Worm (Caenorhabditis elegans) whole organism, L1 larva: ENCODE results near the gene Y43F8B.29.

Source experiments
- C04F5.9 ChIP-seq: sonication (generic microtip); optimal IDR thresholded peaks from 2 replicates; lab custom pipeline; 2016; ENCODE audit warnings: missing genetic modification characterization, missing compliant biosample characterization
- C16A3.4 ChIP-seq: fragments of 150-350 bp; optimal IDR thresholded peaks from 2 replicates; lab custom pipeline; 2014; ENCODE audit warnings: missing biosample characterization, missing genetic modification characterization
- C34B4.2 ChIP-seq: sonication (generic microtip); optimal IDR thresholded peaks from 2 replicates; lab custom pipeline; 2017; ENCODE audit warnings: mild to moderate bottlenecking, missing genetic modification characterization, missing compliant biosample characterization
- F16B12.6 ChIP-seq: fragments of 150-350 bp; optimal IDR thresholded peaks from 2 replicates; lab custom pipeline; 2014; ENCODE audit warnings: missing biosample characterization, missing genetic modification characterization
- Y116A8C.19 ChIP-seq: sonication (generic microtip); optimal IDR thresholded peaks from 2 replicates; lab custom pipeline; 2016; ENCODE audit warnings: missing compliant biosample characterization, missing genetic modification characterization, borderline replicate concordance
- aha-1 ChIP-seq: fragments of 150-350 bp; optimal IDR thresholded peaks from 2 replicates; lab custom pipeline; 2014; ENCODE audit warnings: missing biosample characterization, missing genetic modification characterization
- alr-1 ChIP-seq: fragments of 200-800 bp; sonication (Bioruptor generic); optimal IDR thresholded peaks from 2 replicates; lab custom pipeline; 2018; ENCODE audit warnings: borderline replicate concordance, mild to moderate bottlenecking, missing genetic modification characterization, missing compliant biosample characterization
- ama-1 ChIP-seq: fragments of 150-350 bp; optimal IDR thresholded peaks from 2 replicates; lab custom pipeline; 2014
- ceh-63 ChIP-seq: fragments of 200-800 bp; sonication (Bioruptor generic); optimal IDR thresholded peaks from 2 replicates; lab custom pipeline; 2018; ENCODE audit warnings: mild to moderate bottlenecking, missing genetic modification characterization, missing compliant biosample characterization
- ceh-90 ChIP-seq: sonication (generic microtip); optimal IDR thresholded peaks from 2 replicates; lab custom pipeline; 2016; ENCODE audit warnings: missing genetic modification characterization, missing compliant biosample characterization
- ces-1 ChIP-seq: fragments of 150-350 bp; optimal IDR thresholded peaks from 2 replicates; lab custom pipeline; 2014; ENCODE audit warnings: missing biosample characterization, missing genetic modification reagents, missing genetic modification characterization
- efl-1 ChIP-seq, 4 experiments: fragments of 150-350 bp; optimal IDR thresholded peaks in 3 of 4; peaks in 1 of 4; 1 replicate in 1 of 4; 2 replicates in 3 of 4; lab custom pipeline; 2014; ENCODE audit warnings: missing biosample characterization in 2 of 4, missing genetic modification characterization in 2 of 4, missing genetic modification reagents in 2 of 4
- egl-13 ChIP-seq: sonication (generic microtip); optimal IDR thresholded peaks from 2 replicates; lab custom pipeline; 2016; ENCODE audit warnings: missing genotype, missing genetic modification reagents, missing genetic modification characterization, missing compliant biosample characterization
- egl-27 ChIP-seq, 2 experiments: fragments of 150-350 bp in 1 of 2; sonication (generic microtip); optimal IDR thresholded peaks; 3 replicates each; lab custom pipeline; 2017 to 2018; ENCODE audit warnings: missing biosample characterization in 2 of 2, missing genetic modification characterization in 2 of 2, missing genetic modification reagents in 2 of 2
- elt-2 ChIP-seq: sonication (generic microtip); optimal IDR thresholded peaks from 2 replicates; lab custom pipeline; 2016; ENCODE audit warnings: missing genetic modification characterization, mild to moderate bottlenecking, inconsistent platforms, missing compliant biosample characterization, missing genetic modification reagents
- elt-3 ChIP-seq, 6 experiments: fragments of 150-350 bp in 1 of 6; sonication (generic microtip); optimal IDR thresholded peaks; 2 replicates each; lab custom pipeline; 2017 to 2018; ENCODE audit warnings: missing biosample characterization in 6 of 6, missing genetic modification characterization in 6 of 6, inconsistent platforms in 1 of 6
- ets-5 ChIP-seq: fragments of 200-800 bp; sonication (Bioruptor generic); IDR thresholded peaks from 2 replicates; pipeline ENCODE4 v1.3.6; 2022; ENCODE audit warnings: missing genetic modification characterization, missing compliant biosample characterization
- irx-1 ChIP-seq: sonication (generic microtip); optimal IDR thresholded peaks from 2 replicates; lab custom pipeline; 2016; ENCODE audit warnings: missing genetic modification characterization, missing compliant biosample characterization
- lin-13 ChIP-seq: fragments of 150-350 bp; optimal IDR thresholded peaks from 2 replicates; lab custom pipeline; 2014; ENCODE audit warnings: missing biosample characterization, missing genetic modification reagents, missing genetic modification characterization
- lin-14 ChIP-seq: fragments of 200-800 bp; sonication (Bioruptor generic); optimal IDR thresholded peaks from 2 replicates; lab custom pipeline; 2018; ENCODE audit warnings: mild to moderate bottlenecking, missing genetic modification characterization, moderate library complexity, missing compliant biosample characterization
- lin-15B ChIP-seq: fragments of 150-350 bp; sonication (generic microtip); optimal IDR thresholded peaks from 3 replicates; lab custom pipeline; 2014; ENCODE audit warnings: missing biosample characterization, missing genetic modification characterization
- lin-35 ChIP-seq, 2 experiments: fragments of 150-350 bp; optimal IDR thresholded peaks; 2 replicates each; lab custom pipeline; 2014; ENCODE audit warnings: missing biosample characterization in 2 of 2, missing genetic modification characterization in 2 of 2, missing genetic modification reagents in 2 of 2
- lin-39 ChIP-seq: fragments of 150-350 bp; optimal IDR thresholded peaks from 2 replicates; lab custom pipeline; 2014; ENCODE audit warnings: missing biosample characterization, missing genetic modification reagents, missing genetic modification characterization
- lir-3 ChIP-seq: sonication (generic microtip); optimal IDR thresholded peaks from 2 replicates; lab custom pipeline; 2016; ENCODE audit warnings: mild to moderate bottlenecking, missing genetic modification characterization, moderate library complexity, missing compliant biosample characterization; ENCODE audit not compliant: poor library complexity
- mab-9 ChIP-seq: fragments of 200-800 bp; sonication (Bioruptor generic); IDR thresholded peaks from 2 replicates; pipeline ENCODE4 v1.3.6; 2022; ENCODE audit warnings: missing genetic modification reagents, missing genetic modification characterization, missing compliant biosample characterization
- nhr-11 ChIP-seq: fragments of 150-350 bp; optimal IDR thresholded peaks from 2 replicates; lab custom pipeline; 2014; ENCODE audit warnings: missing biosample characterization, missing genetic modification characterization
- nhr-20 ChIP-seq: sonication (generic microtip); optimal IDR thresholded peaks from 2 replicates; lab custom pipeline; 2016; ENCODE audit warnings: mild to moderate bottlenecking, missing genetic modification characterization, missing compliant biosample characterization
- nhr-237 ChIP-seq: fragments of 150-350 bp; optimal IDR thresholded peaks from 2 replicates; lab custom pipeline; 2014; ENCODE audit warnings: missing biosample characterization, missing genetic modification characterization
- nhr-77 ChIP-seq: fragments of 150-350 bp; optimal IDR thresholded peaks from 2 replicates; lab custom pipeline; 2014; ENCODE audit warnings: missing biosample characterization, missing genetic modification characterization
- swsn-7 ChIP-seq: sonication (generic microtip); optimal IDR thresholded peaks from 2 replicates; lab custom pipeline; 2016; ENCODE audit warnings: missing genetic modification characterization, missing compliant biosample characterization
- unc-130 ChIP-seq: fragments of 150-350 bp; optimal IDR thresholded peaks from 2 replicates; lab custom pipeline; 2017; ENCODE audit warnings: missing biosample characterization, missing genetic modification characterization, inconsistent platforms
- unc-30 ChIP-seq: sonication (generic microtip); optimal IDR thresholded peaks from 2 replicates; lab custom pipeline; 2017; ENCODE audit warnings: missing biosample characterization, missing genetic modification characterization
- unc-86 ChIP-seq: sonication (generic microtip); optimal IDR thresholded peaks from 2 replicates; lab custom pipeline; 2016; ENCODE audit warnings: missing genetic modification characterization, missing compliant biosample characterization
- unc-98 ChIP-seq: fragments of 200-800 bp; sonication (Bioruptor generic); IDR thresholded peaks from 2 replicates; pipeline ENCODE4 v1.3.6; 2022; ENCODE audit warnings: missing genetic modification characterization, missing compliant biosample characterization
- xbp-1 ChIP-seq: sonication (generic microtip); optimal IDR thresholded peaks from 2 replicates; lab custom pipeline; 2016; ENCODE audit warnings: missing genetic modification characterization, missing compliant biosample characterization
- ztf-11 ChIP-seq, 2 experiments: sonication (generic microtip); optimal IDR thresholded peaks; 2 replicates each; lab custom pipeline; 2016 to 2017; ENCODE audit warnings: missing genetic modification characterization in 2 of 2, missing biosample characterization in 1 of 2, missing compliant biosample characterization in 1 of 2
- ztf-4 ChIP-seq: fragments of 150-350 bp; optimal IDR thresholded peaks from 2 replicates; lab custom pipeline; 2014; ENCODE audit warnings: missing biosample characterization, missing genetic modification characterization

The Y43F8B.29 gene

DNA sequence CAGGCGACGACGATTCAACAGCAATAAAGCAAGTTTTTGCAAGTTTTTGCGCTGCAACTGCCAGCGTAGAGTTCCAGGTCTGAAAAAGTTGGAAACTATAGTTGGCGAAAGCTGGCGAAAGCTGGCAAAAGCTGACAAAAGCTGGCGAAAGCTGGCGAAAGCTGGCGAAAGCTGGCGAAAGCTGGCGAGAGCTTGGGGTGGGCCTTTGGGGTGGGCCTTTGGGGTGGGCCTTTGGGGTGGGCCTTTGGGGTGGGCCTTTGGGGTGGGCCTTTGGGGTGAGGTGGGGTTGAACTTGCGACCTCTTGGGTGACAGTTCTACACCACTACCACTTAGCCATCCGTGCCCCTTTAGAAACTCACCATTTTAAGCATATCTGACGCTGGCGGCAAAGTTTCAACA, 3.7 kb downstream of the Y43F8B.29 start:
- TF ChIP-seq nhr-20 = no peak
- TF ChIP-seq unc-130 (tag; lab: Kevin White, UChicago) = no peak
- no peak for TF ChIP-seq aha-1
- TF ChIP-seq, all 84 proteins: peak for 0

DNA sequence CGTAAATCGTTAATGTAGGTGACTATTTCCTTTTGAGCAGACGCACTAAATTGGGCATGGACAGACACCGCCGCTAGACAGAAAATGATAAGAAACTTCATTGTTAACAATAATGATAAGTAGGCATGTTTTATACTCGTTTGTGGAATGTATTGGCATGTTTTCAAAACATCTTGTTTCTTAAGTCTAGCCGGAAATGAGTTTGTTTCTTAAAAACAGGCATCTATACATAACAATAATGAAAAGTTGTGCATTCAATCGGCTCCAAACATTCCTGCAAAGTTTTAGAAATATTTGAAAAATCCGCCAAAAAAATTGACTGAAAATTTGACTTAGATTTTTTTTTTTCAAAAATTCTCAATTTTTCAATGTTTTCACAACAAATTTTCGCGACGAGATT, 4.2 kb downstream of the Y43F8B.29 start, which contains the start of gene scl-21:
Gene scl-21 (minus strand): TSS at position 101 of the 400 bp plus-strand sequence.
- TF ChIP-seq lir-3 (tag; lab: Kevin White, UChicago) (no peak), ama-1 (lab: Kevin White, UChicago) (no peak), ces-1 (GFP tag; lab: Kevin White, UChicago) (no peak), unc-30 (tag; lab: Kevin White, UChicago) (no peak), efl-1 (optimal IDR thresholded peaks at IDR 0.05; lab: Kevin White, UChicago) (no peak), efl-1 (GFP tag; optimal IDR thresholded peaks at IDR 0.05 in 1 of 2; lab: Kevin White, UChicago) (no peak), alr-1 (tag; lab: Kevin White, UChicago) (no peak), nhr-77 (tag; lab: Kevin White, UChicago) (no peak), elt-3 (tag; optimal IDR thresholded peaks at IDR 0.05; lab: Kevin White, UChicago) (no peak), nhr-237 (tag; lab: Kevin White, UChicago) (no peak), lin-35 (GFP tag; optimal IDR thresholded peaks at IDR 0.05; lab: Kevin White, UChicago) (no peak), mab-9 (GFP tag; lab: Robert Waterston, UW) (no peak), Y116A8C.19 (tag; lab: Kevin White, UChicago) (no peak)

DNA sequence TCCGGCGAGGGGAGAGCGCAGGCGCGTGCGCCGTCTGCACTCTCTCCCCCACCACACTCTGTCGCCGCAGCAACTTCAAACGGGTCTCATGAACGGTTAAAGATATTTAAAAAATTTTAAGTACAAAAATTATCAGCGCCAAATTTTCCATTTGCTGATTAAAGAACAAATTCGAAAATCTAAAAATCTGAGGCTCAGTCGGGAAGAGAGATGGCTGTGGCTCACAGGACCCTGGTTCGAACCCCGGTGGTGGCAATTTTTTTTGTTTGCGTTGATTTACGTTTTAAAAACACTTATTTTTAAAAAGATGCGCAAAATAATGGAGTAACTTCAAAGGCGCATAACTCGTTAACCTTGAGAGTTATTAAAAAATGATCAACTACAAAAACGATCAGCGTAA, 5.7 kb downstream of the Y43F8B.29 start:
- TF ChIP-seq lir-3 (tag; lab: Kevin White, UChicago) = no peak
- no peak for TF ChIP-seq ztf-11 (tag; optimal IDR thresholded peaks at IDR 0.05; lab: Kevin White, UChicago)
- TF ChIP-seq unc-98 = no peak
- TF ChIP-seq efl-1 (optimal IDR thresholded peaks at IDR 0.05; lab: Kevin White, UChicago) = no peak
- TF ChIP-seq efl-1 (GFP tag; optimal IDR thresholded peaks at IDR 0.05 in 1 of 2; lab: Kevin White, UChicago) = no peak
- TF ChIP-seq elt-2 (tag; lab: Kevin White, UChicago) = no peak
- TF ChIP-seq egl-13 (tag; lab: Kevin White, UChicago) = no peak
- TF ChIP-seq ceh-90 = no peak
- no peak for TF ChIP-seq ama-1 (lab: Kevin White, UChicago)
- no peak for TF ChIP-seq unc-86 (tag; lab: Kevin White, UChicago)
- no peak for TF ChIP-seq lin-15B (tag; lab: Kevin White, UChicago)
- TF ChIP-seq nhr-11 (tag; lab: Kevin White, UChicago) = no peak
- no peak for TF ChIP-seq F16B12.6 (tag; lab: Kevin White, UChicago)
- no peak for TF ChIP-seq lin-13 (GFP tag; lab: Kevin White, UChicago)
- TF ChIP-seq ztf-4 = no peak
- no peak for TF ChIP-seq C34B4.2
- no peak for TF ChIP-seq mab-9 (GFP tag; lab: Robert Waterston, UW)
- TF ChIP-seq lin-39 (tag; lab: Kevin White, UChicago) = no peak
- no peak for TF ChIP-seq ets-5 (GFP tag; lab: Robert Waterston, UW)
- TF ChIP-seq unc-30 (tag; lab: Kevin White, UChicago) = no peak
- TF ChIP-seq ceh-63 (GFP tag; lab: Kevin White, UChicago) = no peak

DNA sequence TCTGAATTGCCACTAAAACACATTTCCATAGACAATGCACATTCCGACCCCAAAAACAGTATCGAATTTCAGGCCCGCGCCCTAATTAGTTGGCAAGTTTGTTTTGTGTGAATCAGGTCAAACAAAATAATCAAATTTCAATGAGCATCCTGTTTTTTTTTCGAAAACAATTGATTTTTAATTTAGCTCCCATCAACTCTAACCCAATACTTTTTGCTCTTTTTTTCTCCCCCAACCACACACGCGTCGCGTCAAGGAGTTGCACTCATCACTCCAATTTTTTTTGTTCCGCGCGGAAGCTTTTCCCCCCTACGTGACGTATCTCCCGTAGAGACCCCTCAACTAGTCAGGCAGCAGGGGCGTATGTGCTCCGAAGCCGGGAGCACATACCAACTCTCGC, 10.0 kb downstream of the Y43F8B.29 start:
- TF ChIP-seq swsn-7 (tag; lab: Kevin White, UChicago) = no peak
- no peak for TF ChIP-seq lin-39 (tag; lab: Kevin White, UChicago)
- TF ChIP-seq C16A3.4 (tag; lab: Kevin White, UChicago) = no peak
- TF ChIP-seq lin-14 (GFP tag; lab: Kevin White, UChicago) = no peak
- TF ChIP-seq xbp-1 (tag; lab: Kevin White, UChicago) = no peak
- no peak for TF ChIP-seq C04F5.9
- TF ChIP-seq egl-27 (tag; optimal IDR thresholded peaks at IDR 0.05; lab: Kevin White, UChicago) = no peak
- no peak for TF ChIP-seq egl-13 (tag; lab: Kevin White, UChicago)
- no peak for TF ChIP-seq irx-1 (tag; lab: Kevin White, UChicago)
- TF ChIP-seq Y116A8C.19 (tag; lab: Kevin White, UChicago) = no peak
- no peak for TF ChIP-seq ets-5 (GFP tag; lab: Robert Waterston, UW)
- TF ChIP-seq elt-2 (tag; lab: Kevin White, UChicago) = no peak
- no peak for TF ChIP-seq C34B4.2
